Fruit fly (Drosophila melanogaster) whole organism: ENCODE data around the gene Mlc2.

ENCODE experiments used
- CG8478 ChIP-seq: fragments of >200 bp; optimal IDR thresholded peaks from 2 replicates; lab custom pipeline; 2018; ENCODE audit warnings: inconsistent platforms
- Dll ChIP-seq: fragments of >200 bp; optimal IDR thresholded peaks from 2 replicates; lab custom pipeline; 2017
- EcR ChIP-seq, 2 experiments: fragments of >200 bp; optimal IDR thresholded peaks; 2 replicates each; lab custom pipeline; 2017; ENCODE audit warnings: missing biosample characterization in 2 of 2, missing genetic modification characterization in 2 of 2, missing genetic modification reagents in 2 of 2
- pan ChIP-seq: fragments of >200 bp; optimal IDR thresholded peaks from 2 replicates; lab custom pipeline; 2017
- psq ChIP-seq: fragments of >200 bp; optimal IDR thresholded peaks from 2 replicates; lab custom pipeline; 2017
- usp ChIP-seq: fragments of >200 bp; optimal IDR thresholded peaks from 2 replicates; lab custom pipeline; 2017; ENCODE audit warnings: missing biosample characterization, missing genetic modification characterization, mixed read lengths

dm6 chr3R:30124635-30125034, 49.7 kb downstream of the Mlc2 start, which contains the start of gene CG45073:
- TF ChIP-seq psq (lab: Kevin White, UChicago) (no peak), usp (GFP tag; lab: Kevin White, UChicago) (no peak), CG8478 (lab: Kevin White, UChicago) (no peak), EcR (GFP tag; optimal IDR thresholded peaks at IDR 0.05; lab: Kevin White, UChicago) (no peak), pan (lab: Kevin White, UChicago) (no peak), Dll (lab: Kevin White, UChicago) (no peak)
